Worm (Caenorhabditis elegans): ENCODE data around the gene K01D12.5.

The K01D12.5 gene

DNA sequence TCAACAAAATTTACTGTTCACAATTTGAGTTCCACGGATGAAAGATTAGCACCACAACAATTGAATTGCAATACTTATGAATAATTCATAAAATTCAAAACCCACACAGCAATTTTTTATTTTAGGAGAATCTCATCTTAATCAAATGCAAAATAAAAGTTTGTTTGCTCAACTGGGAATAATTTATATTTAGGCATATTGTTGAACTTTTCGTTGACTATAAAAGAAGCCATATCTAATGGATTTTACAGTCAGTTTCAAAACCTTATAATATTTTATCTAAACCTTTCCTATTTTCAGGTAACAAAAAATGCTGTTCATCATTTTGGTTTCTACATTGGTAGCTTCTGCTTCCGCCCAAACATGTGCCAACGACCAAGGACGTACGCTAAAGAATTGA, 20.6 kb downstream of the K01D12.5 start, which contains the start of gene C54D10.3:
Gene C54D10.3 (plus strand): TSS at position 301 of the 400 bp plus-strand sequence.
- no peak for TF ChIP-seq unc-62 (GFP tag; optimal IDR thresholded peaks at IDR 0.05)

- TF ChIP-seq unc-62 (GFP tag; optimal IDR thresholded peaks at IDR 0.05) = no peak
These were observed 23.2 kb downstream of the K01D12.5 start, which contains the start of gene C54D10.4 for ce11 chrV:12420843-12421242. TSS of gene C54D10.4 (minus strand) at chrV:12420943.

- no peak for TF ChIP-seq unc-62 (GFP tag; optimal IDR thresholded peaks at IDR 0.05)
These were observed 23.7 kb downstream of the K01D12.5 start for ce11 chrV:12421360-12421759.

- no peak for TF ChIP-seq unc-62 (GFP tag; optimal IDR thresholded peaks at IDR 0.05)
These were observed 30.2 kb downstream of the K01D12.5 start for ce11 chrV:12427826-12428225.

ce11 chrV:12429039-12429438, 31.4 kb downstream of the K01D12.5 start, which contains the start of gene C54D10.5:
TSS of gene C54D10.5 (plus strand) at chrV:12429339.
- no peak for TF ChIP-seq unc-62 (GFP tag; optimal IDR thresholded peaks at IDR 0.05)

ce11 chrV:12432111-12432510, 34.5 kb downstream of the K01D12.5 start, which contains the start of gene C54D10.13:
TSS of gene C54D10.13 (minus strand) at chrV:12432289.
- TF ChIP-seq unc-62 (GFP tag; optimal IDR thresholded peaks at IDR 0.05) = no peak

DNA sequence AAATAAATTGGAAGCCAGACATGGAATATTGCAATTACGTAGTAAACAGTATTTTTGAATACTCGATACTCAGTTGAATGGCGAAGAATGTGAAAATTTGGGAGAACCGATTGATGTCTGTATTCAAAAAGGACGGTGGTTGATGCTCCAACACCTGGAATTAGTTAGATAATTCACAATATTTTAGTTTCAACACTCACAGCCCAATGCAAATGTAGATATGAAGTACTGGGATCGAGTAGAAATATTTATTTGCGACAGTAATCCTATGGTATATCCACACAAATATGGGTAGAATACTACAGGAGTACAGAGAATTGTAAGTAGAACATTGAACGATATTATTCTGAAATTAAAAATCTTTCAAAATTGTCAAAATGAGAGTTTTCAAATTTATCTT, 35.5 kb downstream of the K01D12.5 start:
- no peak for TF ChIP-seq unc-62 (GFP tag; optimal IDR thresholded peaks at IDR 0.05)

DNA sequence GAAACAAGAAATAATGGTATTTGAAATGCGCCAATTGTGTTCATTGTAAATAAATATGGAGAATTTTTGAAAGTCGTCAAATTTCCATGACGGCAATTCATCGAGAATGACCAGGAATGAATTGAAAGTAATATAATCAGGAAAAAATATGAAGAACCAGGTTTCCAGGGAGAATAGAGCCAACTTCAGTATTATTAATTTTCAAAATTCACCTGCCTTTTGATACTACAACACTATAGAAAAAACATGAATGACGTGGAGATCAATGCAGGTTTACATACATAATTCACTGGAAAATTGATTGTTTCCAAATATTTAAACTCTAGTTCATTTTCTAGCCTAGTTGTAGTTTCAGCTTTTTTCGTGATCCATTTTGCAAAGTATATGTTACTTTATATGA, 36.1 kb downstream of the K01D12.5 start, which contains the start of gene srh-25:
Gene srh-25 (minus strand): TSS at position 101 of the 400 bp plus-strand sequence.
- TF ChIP-seq unc-62 (GFP tag; optimal IDR thresholded peaks at IDR 0.05) = no peak

ce11 chrV:12441420-12441819, 43.8 kb downstream of the K01D12.5 start, which contains the start of gene pals-37:
TSS of gene pals-37 (minus strand) at chrV:12441520.
- no peak for TF ChIP-seq unc-62 (GFP tag; optimal IDR thresholded peaks at IDR 0.05)

ce11 chrV:12443754-12444153, 46.1 kb downstream of the K01D12.5 start, which contains the start of gene pals-39:
TSS of gene pals-39 (minus strand) at chrV:12443854.
- no peak for TF ChIP-seq unc-62 (GFP tag; optimal IDR thresholded peaks at IDR 0.05)

DNA sequence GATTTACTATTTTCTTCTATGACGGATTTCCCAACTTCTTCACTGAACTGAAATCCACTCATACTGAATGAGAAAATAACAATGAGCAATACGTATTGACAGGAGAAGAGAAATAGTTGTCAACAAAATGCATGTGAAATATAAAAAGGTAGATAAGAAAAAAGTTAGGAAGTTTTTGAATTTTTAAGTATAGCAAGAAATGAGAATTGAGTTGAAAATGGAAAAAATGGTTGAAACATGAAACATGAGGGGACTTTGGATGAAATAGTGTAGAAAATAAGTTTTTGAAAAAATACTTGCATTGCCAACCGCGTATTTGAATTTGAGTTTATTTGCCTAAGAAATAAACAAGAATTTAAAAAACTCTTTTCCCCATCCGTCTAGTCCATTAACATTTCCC, 49.2 kb downstream of the K01D12.5 start, which contains the start of the genes pals-38 and C54D10.9:
Gene pals-38 (minus strand): TSS at position 101 of the 400 bp plus-strand sequence.
Gene C54D10.9 (plus strand): TSS at position 259 of the 400 bp plus-strand sequence.
- TF ChIP-seq unc-62 (GFP tag; optimal IDR thresholded peaks at IDR 0.05) = no peak

Measured in whole organism, dauer.